Fruit fly (Drosophila melanogaster) whole organism, embryonic: ENCODE results near the gene Polr3E.

Experiments used
- Bteb2 ChIP-seq: fragments of 200-800 bp; sonication (Bioruptor generic); optimal IDR thresholded peaks from 2 replicates; lab custom pipeline; 2016; ENCODE audit warnings: missing biosample characterization, missing genetic modification characterization
- CG11560 ChIP-seq: fragments of 200-800 bp; sonication (Bioruptor generic); IDR thresholded peaks from 3 replicates; pipeline ENCODE4 v1.3.6; 2022; ENCODE audit warnings: missing biosample characterization, missing genetic modification characterization
- CG12071 ChIP-seq: fragments of 200-800 bp; sonication (Bioruptor generic); optimal IDR thresholded peaks from 3 replicates; lab custom pipeline; 2018; ENCODE audit warnings: missing biosample characterization, mild to moderate bottlenecking, missing genetic modification characterization
- CG12769 ChIP-seq: fragments of 200-800 bp; sonication (Bioruptor generic); optimal IDR thresholded peaks from 2 replicates; lab custom pipeline; 2019; ENCODE audit warnings: missing biosample characterization, mild to moderate bottlenecking, missing genetic modification characterization, moderate library complexity
- CG13123 ChIP-seq: fragments of 200-800 bp; sonication (Bioruptor generic); optimal IDR thresholded peaks from 2 replicates; lab custom pipeline; 2016; ENCODE audit warnings: missing biosample characterization, missing genetic modification characterization
- CG17359 ChIP-seq: fragments of 200-800 bp; sonication (Bioruptor generic); optimal IDR thresholded peaks from 3 replicates; lab custom pipeline; 2018; ENCODE audit warnings: missing biosample characterization, mild to moderate bottlenecking, missing genetic modification characterization, moderate library complexity
- CG17385 ChIP-seq: fragments of 200-800 bp; sonication (Bioruptor generic); optimal IDR thresholded peaks from 3 replicates; lab custom pipeline; 2018; ENCODE audit warnings: missing biosample characterization, mild to moderate bottlenecking, missing genetic modification characterization
- CG30020 ChIP-seq: fragments of 200-800 bp; optimal IDR thresholded peaks from 2 replicates; lab custom pipeline; 2019; ENCODE audit warnings: missing biosample characterization, mild to moderate bottlenecking, missing genetic modification characterization, moderate library complexity
- CG3163 ChIP-seq: fragments of 200-800 bp; sonication (Bioruptor generic); optimal IDR thresholded peaks from 3 replicates; lab custom pipeline; 2016; ENCODE audit warnings: missing biosample characterization, missing genetic modification characterization
- CG32767 ChIP-seq: fragments of 200-800 bp; sonication (Bioruptor generic); IDR thresholded peaks from 2 replicates; pipeline ENCODE4 v1.3.6; 2022; ENCODE audit warnings: missing biosample characterization, missing genetic modification characterization
- CG34224 ChIP-seq: fragments of 200-800 bp; sonication (Bioruptor generic); IDR thresholded peaks from 3 replicates; pipeline ENCODE4 v1.3.6; 2022; ENCODE audit warnings: missing biosample characterization, missing genetic modification characterization; ENCODE audit not compliant: partially characterized antibody
- CG6654 ChIP-seq: fragments of 200-800 bp; sonication (Bioruptor generic); optimal IDR thresholded peaks from 2 replicates; lab custom pipeline; 2017; ENCODE audit warnings: missing biosample characterization, mild to moderate bottlenecking, missing genetic modification characterization
- CG7556 ChIP-seq: fragments of 200-800 bp; sonication (Bioruptor generic); optimal IDR thresholded peaks from 2 replicates; lab custom pipeline; 2017; ENCODE audit warnings: missing biosample characterization, mild to moderate bottlenecking, missing genetic modification characterization
- CG7963 ChIP-seq: fragments of 200-800 bp; sonication (Bioruptor generic); IDR thresholded peaks from 3 replicates; pipeline ENCODE4 v1.3.6; 2022; ENCODE audit warnings: missing biosample characterization, missing genetic modification characterization; ENCODE audit not compliant: partially characterized antibody
- CG8924 ChIP-seq: fragments of 200-800 bp; optimal IDR thresholded peaks from 3 replicates; lab custom pipeline; 2019; ENCODE audit warnings: missing biosample characterization, mild to moderate bottlenecking, missing genetic modification characterization, moderate library complexity
- Dip2 ChIP-seq: fragments of 200-800 bp; sonication (Bioruptor generic); IDR thresholded peaks from 2 replicates; pipeline ENCODE4 v1.3.6; 2022; ENCODE audit warnings: missing biosample characterization, missing genetic modification characterization
- Eip74EF ChIP-seq, 2 experiments: fragments of 200-800 bp in 1 of 2; fragments of >200 bp in 1 of 2; sonication (Bioruptor generic) in 1 of 2; optimal IDR thresholded peaks; 2 replicates each; lab custom pipeline; 2017 to 2019; ENCODE audit warnings: missing biosample characterization in 2 of 2, missing genetic modification characterization in 2 of 2, mild to moderate bottlenecking in 1 of 2, moderate library complexity in 1 of 2
- Fer1 ChIP-seq: fragments of 200-800 bp; sonication (Bioruptor generic); optimal IDR thresholded peaks from 2 replicates; lab custom pipeline; 2017; ENCODE audit warnings: missing biosample characterization, mild to moderate bottlenecking, missing genetic modification characterization
- Fer2 ChIP-seq: fragments of 200-800 bp; sonication (Bioruptor generic); optimal IDR thresholded peaks from 2 replicates; lab custom pipeline; 2018; ENCODE audit warnings: missing biosample characterization, mild to moderate bottlenecking, missing genetic modification characterization, moderate library complexity
- GATAe ChIP-seq: fragments of 200-800 bp; sonication (Bioruptor generic); conservative IDR thresholded peaks from 2 replicates; pipeline ENCODE4 v1.3.6; 2022; ENCODE audit warnings: missing biosample characterization, missing genetic modification characterization
- Hey ChIP-seq: fragments of 200-800 bp; sonication (Bioruptor generic); optimal IDR thresholded peaks from 3 replicates; lab custom pipeline; 2018; ENCODE audit warnings: missing biosample characterization, mild to moderate bottlenecking, missing genetic modification characterization
- HmgD ChIP-seq: fragments of 200-800 bp; sonication (Bioruptor generic); optimal IDR thresholded peaks from 3 replicates; lab custom pipeline; 2016; ENCODE audit warnings: missing biosample characterization, missing genetic modification characterization
- Sry-β ChIP-seq: fragments of 200-800 bp; sonication (Bioruptor generic); optimal IDR thresholded peaks from 2 replicates; lab custom pipeline; 2018; ENCODE audit warnings: missing biosample characterization, mild to moderate bottlenecking, missing genetic modification characterization, moderate library complexity
- Stat92E ChIP-seq, 3 experiments: fragments of >200 bp in 2 of 3; fragments of 200-800 bp in 1 of 3; sonication (Bioruptor generic) in 1 of 3; optimal IDR thresholded peaks; 2 replicates each; lab custom pipeline; 2017 to 2019; ENCODE audit warnings: missing biosample characterization in 3 of 3, missing genetic modification characterization in 3 of 3, mild to moderate bottlenecking in 1 of 3, moderate library complexity in 1 of 3
- Trl ChIP-seq, 3 experiments: fragments of >200 bp in 2 of 3; fragments of 200-800 bp in 1 of 3; sonication (Bioruptor generic) in 1 of 3; optimal IDR thresholded peaks; 2 replicates in 1 of 3; 3 replicates in 2 of 3; lab custom pipeline; 2016 to 2017; ENCODE audit warnings: missing biosample characterization in 1 of 3, missing genetic modification characterization in 1 of 3
- ato ChIP-seq: fragments of 200-800 bp; sonication (Bioruptor generic); IDR thresholded peaks from 2 replicates; pipeline ENCODE4 v1.3.6; 2022; ENCODE audit warnings: missing biosample characterization, missing genetic modification characterization; ENCODE audit not compliant: partially characterized antibody
- cato ChIP-seq: fragments of 200-800 bp; sonication (Bioruptor generic); optimal IDR thresholded peaks from 2 replicates; lab custom pipeline; 2016; ENCODE audit warnings: missing biosample characterization, missing genetic modification characterization, borderline replicate concordance
- ci ChIP-seq: fragments of 200-800 bp; sonication (Bioruptor generic); IDR thresholded peaks from 3 replicates; pipeline ENCODE4 v1.3.6; 2022; ENCODE audit warnings: missing biosample characterization, missing genetic modification characterization
- corto ChIP-seq: fragments of 200-800 bp; sonication (Bioruptor generic); optimal IDR thresholded peaks from 2 replicates; lab custom pipeline; 2016; ENCODE audit warnings: missing biosample characterization, mild to moderate bottlenecking, missing genetic modification characterization, moderate library complexity
- crol ChIP-seq: fragments of 200-800 bp; sonication (Bioruptor generic); IDR thresholded peaks from 2 replicates; pipeline ENCODE4 v1.3.6; 2022; ENCODE audit warnings: missing biosample characterization, missing genetic modification characterization
- dan ChIP-seq: fragments of 200-800 bp; sonication (Bioruptor generic); IDR thresholded peaks from 2 replicates; pipeline ENCODE4 v1.3.6; 2022; ENCODE audit warnings: missing biosample characterization, missing genetic modification characterization
- danr ChIP-seq: fragments of 200-800 bp; sonication (Bioruptor generic); IDR thresholded peaks from 2 replicates; pipeline ENCODE4 v1.3.6; 2022; ENCODE audit warnings: missing biosample characterization, missing genetic modification characterization
- ewg ChIP-seq: fragments of 200-800 bp; sonication (Bioruptor generic); optimal IDR thresholded peaks from 3 replicates; lab custom pipeline; 2017; ENCODE audit warnings: mild to moderate bottlenecking, missing biosample characterization, missing genetic modification reagents, missing genetic modification characterization
- exex ChIP-seq: fragments of 200-800 bp; sonication (Bioruptor generic); optimal IDR thresholded peaks from 4 replicates; lab custom pipeline; 2018; ENCODE audit warnings: missing biosample characterization, mild to moderate bottlenecking, missing genetic modification characterization, moderate library complexity
- gt ChIP-seq: fragments of 200-800 bp; sonication (Bioruptor generic); IDR thresholded peaks from 2 replicates; pipeline ENCODE4 v1.3.6; 2022; ENCODE audit warnings: missing biosample characterization, missing genetic modification characterization
- ham ChIP-seq: fragments of 200-800 bp; sonication (Bioruptor generic); IDR thresholded peaks from 2 replicates; pipeline ENCODE4 v1.3.6; 2022; ENCODE audit warnings: missing biosample characterization, missing genetic modification characterization
- ken ChIP-seq: fragments of 200-800 bp; sonication (Bioruptor generic); IDR thresholded peaks from 3 replicates; pipeline ENCODE4 v1.3.6; 2022; ENCODE audit warnings: missing biosample characterization, missing genetic modification characterization
- knrl ChIP-seq: fragments of 200-800 bp; sonication (Bioruptor generic); IDR thresholded peaks from 3 replicates; pipeline ENCODE4 v1.3.6; 2022; ENCODE audit warnings: missing biosample characterization, missing genetic modification characterization; ENCODE audit not compliant: partially characterized antibody
- lbe ChIP-seq: fragments of 200-800 bp; sonication (Bioruptor generic); optimal IDR thresholded peaks from 2 replicates; lab custom pipeline; 2016; ENCODE audit warnings: missing biosample characterization, mild to moderate bottlenecking, missing genetic modification characterization
- nerfin-1 ChIP-seq: fragments of 200-800 bp; sonication (Bioruptor generic); optimal IDR thresholded peaks from 3 replicates; lab custom pipeline; 2019; ENCODE audit warnings: missing biosample characterization, mild to moderate bottlenecking, missing genetic modification characterization, moderate library complexity
- pan ChIP-seq, 4 experiments: fragments of >200 bp in 3 of 4; fragments of 200-800 bp in 1 of 4; sonication (Bioruptor generic) in 1 of 4; optimal IDR thresholded peaks in 3 of 4; IDR thresholded peaks in 1 of 4; 2 replicates each; pipeline versions ENCODE4 v1.3.6 to Lab custom; 2017 to 2022; ENCODE audit warnings: missing biosample characterization in 2 of 4, missing genetic modification characterization in 2 of 4, mixed read lengths in 1 of 4
- phol ChIP-seq: fragments of 200-800 bp; sonication (Bioruptor generic); optimal IDR thresholded peaks from 3 replicates; lab custom pipeline; 2018; ENCODE audit warnings: missing biosample characterization, mild to moderate bottlenecking, missing genetic modification characterization, moderate library complexity
- slp2 ChIP-seq: fragments of 200-800 bp; sonication (Bioruptor generic); optimal IDR thresholded peaks from 2 replicates; lab custom pipeline; 2016; ENCODE audit warnings: missing biosample characterization, missing genetic modification characterization
- stc ChIP-seq: fragments of 200-800 bp; sonication (Bioruptor generic); IDR thresholded peaks from 2 replicates; pipeline ENCODE4 v1.3.6; 2022; ENCODE audit warnings: missing biosample characterization, missing genetic modification characterization
- tna ChIP-seq: fragments of 200-800 bp; sonication (Bioruptor generic); IDR thresholded peaks from 2 replicates; pipeline ENCODE4 v1.3.6; 2022; ENCODE audit warnings: missing biosample characterization, missing genetic modification characterization; ENCODE audit not compliant: partially characterized antibody
- wdn ChIP-seq: fragments of 200-800 bp; sonication (Bioruptor generic); IDR thresholded peaks from 2 replicates; pipeline ENCODE4 v1.3.6; 2022; ENCODE audit warnings: missing biosample characterization, missing genetic modification characterization
- zf30C ChIP-seq: fragments of 200-800 bp; sonication (Bioruptor generic); optimal IDR thresholded peaks from 3 replicates; lab custom pipeline; 2018; ENCODE audit warnings: missing biosample characterization, mild to moderate bottlenecking, missing genetic modification characterization

Gene Polr3E

DNA sequence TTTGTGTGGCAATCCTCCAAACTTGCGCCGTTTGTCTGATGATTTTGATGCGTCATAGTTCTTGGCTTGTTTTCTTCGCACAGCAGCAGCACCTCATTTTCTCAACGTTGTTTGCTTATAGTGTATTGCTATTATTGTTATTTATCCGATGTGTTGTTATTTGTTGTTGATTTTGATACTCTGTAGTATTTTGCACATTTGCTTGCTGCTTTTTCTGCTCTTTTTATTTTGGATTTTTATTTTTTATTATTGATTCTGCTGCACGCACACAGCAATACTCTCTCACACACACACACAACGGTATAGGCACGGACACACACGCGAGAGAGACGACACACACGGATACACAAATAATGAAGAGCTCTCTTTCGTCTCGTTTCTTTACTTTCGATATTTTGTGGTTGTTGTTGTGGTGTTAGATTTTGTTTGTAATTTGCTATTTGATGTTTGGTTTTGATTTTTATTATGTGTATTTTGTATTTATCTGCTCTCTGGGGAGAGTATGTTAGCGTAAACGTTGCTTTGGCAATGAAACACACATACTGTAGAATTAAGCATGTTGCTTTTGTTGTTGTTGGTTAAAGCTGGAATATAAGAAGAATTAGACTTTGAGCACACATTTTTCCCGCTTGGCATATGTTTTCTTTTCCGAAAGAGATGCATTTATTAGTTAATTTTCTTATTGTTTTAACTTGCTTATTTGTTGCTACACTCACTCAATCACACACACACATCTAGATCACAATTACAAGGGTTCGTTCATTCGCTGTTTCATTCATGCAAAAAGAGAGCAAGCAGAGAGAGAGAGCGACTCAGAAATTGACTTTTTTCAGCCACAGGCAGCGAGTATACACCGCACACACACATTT, 6.4 kb upstream of the Polr3E start (continued):
- TF ChIP-seq ato (GFP tag; lab: Robert Waterston, UW): no peak
- no peak for TF ChIP-seq ham (GFP tag; lab: Robert Waterston, UW)
- no peak for TF ChIP-seq Stat92E (GFP tag; optimal IDR thresholded peaks at IDR 0.05; lab: Kevin White, UChicago)
- no peak for TF ChIP-seq ewg (GFP tag; lab: Kevin White, UChicago)
- TF ChIP-seq exex (tag; lab: Kevin White, UChicago): no peak
- TF ChIP-seq GATAe (GFP tag; lab: Robert Waterston, UW): no peak
- TF ChIP-seq CG12769: no peak
- no peak for TF ChIP-seq Dip2 (GFP tag; lab: Robert Waterston, UW)
- no peak for TF ChIP-seq gt (GFP tag; lab: Robert Waterston, UW)
- TF ChIP-seq corto (GFP tag; lab: Kevin White, UChicago): no peak
- TF ChIP-seq phol (tag; lab: Kevin White, UChicago): no peak
- TF ChIP-seq ken (GFP tag; lab: Robert Waterston, UW): no peak
- no peak for TF ChIP-seq Sry-β (GFP tag; lab: Kevin White, UChicago)
- 0 out of 2 replicates have a peak, but pooled peaks have one; percentile 5 for TF ChIP-seq crol (GFP tag; lab: Robert Waterston, UW)
- TF ChIP-seq Bteb2 (GFP tag; lab: Kevin White, UChicago): no peak
- TF ChIP-seq CG7963 (GFP tag; lab: Robert Waterston, UW): no peak
- TF ChIP-seq CG34224 (GFP tag; lab: Robert Waterston, UW): 0 out of 3 replicates have a peak, but pooled peaks have one; percentile 45
- no peak for TF ChIP-seq zf30C (GFP tag; lab: Kevin White, UChicago)
- TF ChIP-seq stc (GFP tag; lab: Robert Waterston, UW): no peak
- TF ChIP-seq danr (GFP tag; lab: Robert Waterston, UW): no peak
- TF ChIP-seq CG3163: peak; percentile 71
- no peak for TF ChIP-seq Hey (tag; lab: Kevin White, UChicago)
- TF ChIP-seq ci: no peak
- TF ChIP-seq slp2 (GFP tag; lab: Kevin White, UChicago): no peak
- TF ChIP-seq CG13123 (GFP tag; lab: Kevin White, UChicago): no peak
- TF ChIP-seq lbe (GFP tag; lab: Kevin White, UChicago): no peak
- no peak for TF ChIP-seq CG6654
- no peak for TF ChIP-seq dan (GFP tag; lab: Robert Waterston, UW)
- peak; percentile 71 for TF ChIP-seq CG8924 (tag; lab: Kevin White, UChicago)
- TF ChIP-seq nerfin-1 (tag; lab: Kevin White, UChicago): peak; percentile 8
- TF ChIP-seq CG32767 (GFP tag; lab: Robert Waterston, UW): 0 out of 2 replicates have a peak, but pooled peaks have one; percentile 37
- TF ChIP-seq cato (GFP tag; lab: Kevin White, UChicago): no peak
- TF ChIP-seq pan (optimal IDR thresholded peaks at IDR 0.05; lab: Kevin White, UChicago): no peak
- TF ChIP-seq pan (GFP tag; optimal IDR thresholded peaks at IDR 0.05 in 1 of 2, IDR thresholded peaks at IDR 0.05 in 1 of 2): no peak
- no peak for TF ChIP-seq CG17385 (GFP tag; lab: Kevin White, UChicago)
- TF ChIP-seq HmgD (GFP tag; lab: Kevin White, UChicago): no peak
- no peak for TF ChIP-seq CG12071 (GFP tag; lab: Kevin White, UChicago)
- no peak for TF ChIP-seq CG30020 (tag; lab: Kevin White, UChicago)
- no peak for TF ChIP-seq knrl (GFP tag; lab: Robert Waterston, UW)
- TF ChIP-seq CG17359 (tag; lab: Kevin White, UChicago): no peak
- no peak for TF ChIP-seq CG7556
- TF ChIP-seq Trl (optimal IDR thresholded peaks at IDR 0.05; lab: Kevin White, UChicago): peak; percentile 91
- TF ChIP-seq Trl (GFP tag; optimal IDR thresholded peaks at IDR 0.05; lab: Kevin White, UChicago): no peak
- TF ChIP-seq CG11560 (tag; lab: Robert Waterston, UW): no peak
- TF ChIP-seq Eip74EF (GFP tag; optimal IDR thresholded peaks at IDR 0.05; lab: Kevin White, UChicago): no peak
- TF ChIP-seq tna (GFP tag; lab: Robert Waterston, UW): no peak
- peak; percentile 6 for TF ChIP-seq Fer1 (GFP tag; lab: Kevin White, UChicago)
- no peak for TF ChIP-seq Fer2 (tag; lab: Kevin White, UChicago)
- TF ChIP-seq wdn (GFP tag; lab: Robert Waterston, UW): no peak
